Worm (Caenorhabditis elegans): ENCODE measurements around the gene F28A12.3.

F28A12.3 gene

DNA sequence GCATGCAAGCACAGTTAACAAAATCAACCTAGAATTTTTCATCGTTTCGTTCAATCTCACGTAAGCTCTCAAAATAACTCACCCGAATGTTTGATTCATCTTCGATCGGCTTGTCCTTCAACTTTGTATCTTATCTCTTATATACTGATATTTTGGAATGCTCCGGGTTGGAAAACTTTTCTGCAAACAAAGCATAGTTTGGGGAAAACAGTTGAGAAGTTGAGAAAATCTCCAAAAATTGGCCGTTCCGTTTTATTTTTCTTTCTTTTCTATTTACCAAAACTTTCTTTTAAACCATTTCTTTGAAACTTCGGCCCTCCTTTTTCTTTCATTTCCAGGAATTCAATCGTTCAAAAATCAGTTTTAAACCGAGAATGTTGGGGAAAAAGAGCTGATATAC, 38.5 kb downstream of the F28A12.3 start, which contains the start of gene F41E6.15:
TSS of gene F41E6.15 (minus strand) at position 101 of the 400 bp plus-strand sequence.
- TF ChIP-seq skn-1 (tag; optimal IDR thresholded peaks at IDR 0.05) (no peak), vab-15 (tag; optimal IDR thresholded peaks at IDR 0.05) (no peak), nhr-20 (tag; optimal IDR thresholded peaks at IDR 0.05) (no peak), sox-4 (tag; optimal IDR thresholded peaks at IDR 0.05) (no peak), tlp-1 (tag; optimal IDR thresholded peaks at IDR 0.05) (no peak), elt-3 (tag; optimal IDR thresholded peaks at IDR 0.05) (no peak), lin-15B (tag; optimal IDR thresholded peaks at IDR 0.05) (no peak), snpc-4 (tag; optimal IDR thresholded peaks at IDR 0.05) (no peak), isw-1 (GFP tag; IDR thresholded peaks at IDR 0.05) (no peak), efl-3 (GFP tag; optimal IDR thresholded peaks at IDR 0.05) (no peak), ceh-88 (GFP tag; IDR thresholded peaks at IDR 0.05) (no peak), swsn-7 (tag; optimal IDR thresholded peaks at IDR 0.05) (no peak), ceh-82 (tag; optimal IDR thresholded peaks at IDR 0.05) (no peak), hlh-17 (GFP tag; optimal IDR thresholded peaks at IDR 0.05; ENCODE audit: borderline replicate concordance) (no peak), unc-130 (tag; optimal IDR thresholded peaks at IDR 0.05) (no peak), Y116A8C.19 (tag; optimal IDR thresholded peaks at IDR 0.05; ENCODE audit: borderline replicate concordance) (no peak), efl-1 (optimal IDR thresholded peaks at IDR 0.05) (no peak), efl-1 (GFP tag; optimal IDR thresholded peaks at IDR 0.05 in 1 of 2) (no peak), unc-30 (tag; optimal IDR thresholded peaks at IDR 0.05) (no peak), mef-2 (tag; optimal IDR thresholded peaks at IDR 0.05) (no peak), C34B4.2 (tag; optimal IDR thresholded peaks at IDR 0.05) (no peak)

ce11 chrV:8601420-8601819, 39.7 kb downstream of the F28A12.3 start, which contains the start of gene F41E6.8:
TSS of gene F41E6.8 (minus strand) at chrV:8601520.
- TF ChIP-seq ama-1 (optimal IDR thresholded peaks at IDR 0.05) = no peak
- no peak for TF ChIP-seq lin-15B (tag; optimal IDR thresholded peaks at IDR 0.05)

DNA sequence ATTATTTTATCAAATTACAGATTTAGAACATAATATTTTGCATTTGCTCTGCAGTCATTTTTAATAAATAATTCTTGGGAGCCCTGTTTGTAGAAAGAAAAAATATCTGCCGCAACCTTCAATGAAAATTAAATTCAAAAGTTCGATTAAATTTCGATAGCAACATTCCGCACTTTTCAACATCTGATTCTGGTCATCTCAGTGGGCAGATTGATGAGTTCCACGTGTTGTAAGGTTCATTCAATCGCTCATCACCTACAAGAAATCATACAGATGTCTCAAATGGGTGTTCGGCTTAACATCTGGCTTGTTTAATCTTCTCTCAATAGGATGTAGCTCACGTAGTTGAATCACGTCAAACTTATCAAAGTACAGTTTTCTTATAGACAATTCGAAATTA, 41.2 kb downstream of the F28A12.3 start:
- TF ChIP-seq sup-37 (GFP tag; optimal IDR thresholded peaks at IDR 0.05) = no peak
- peak; percentile 98 for TF ChIP-seq dsc-1 (tag; optimal IDR thresholded peaks at IDR 0.05)
- TF ChIP-seq fkh-10 (GFP tag; optimal IDR thresholded peaks at IDR 0.05) = no peak
- peak; percentile 92 for TF ChIP-seq fkh-4 (tag; optimal IDR thresholded peaks at IDR 0.05; ENCODE audit: borderline replicate concordance)

- no peak for TF ChIP-seq lin-13 (GFP tag; optimal IDR thresholded peaks at IDR 0.05)
- no peak for TF ChIP-seq ztf-4 (tag; optimal IDR thresholded peaks at IDR 0.05)
- TF ChIP-seq dpl-1 (GFP tag; optimal IDR thresholded peaks at IDR 0.05) = no peak
- TF ChIP-seq elt-2 (tag; optimal IDR thresholded peaks at IDR 0.05) = no peak
- TF ChIP-seq pqm-1 (tag; optimal IDR thresholded peaks at IDR 0.05) = no peak
- TF ChIP-seq hpl-2 (GFP tag; optimal IDR thresholded peaks at IDR 0.05) = no peak
- no peak for TF ChIP-seq xbp-1 (tag; optimal IDR thresholded peaks at IDR 0.05)
- no peak for TF ChIP-seq jun-1 (tag; optimal IDR thresholded peaks at IDR 0.05)
- TF ChIP-seq tlp-1 (tag; optimal IDR thresholded peaks at IDR 0.05) = no peak
- TF ChIP-seq zag-1 (tag; optimal IDR thresholded peaks at IDR 0.05) = no peak
- no peak for TF ChIP-seq nhr-11 (tag; optimal IDR thresholded peaks at IDR 0.05)
- no peak for TF ChIP-seq rnt-1 (tag; optimal IDR thresholded peaks at IDR 0.05)
- no peak for TF ChIP-seq nhr-237 (tag; optimal IDR thresholded peaks at IDR 0.05)
- TF ChIP-seq nhr-77 (tag; optimal IDR thresholded peaks at IDR 0.05) = no peak
- TF ChIP-seq C34B4.2 (tag; optimal IDR thresholded peaks at IDR 0.05) = no peak
- no peak for TF ChIP-seq unc-130 (tag; optimal IDR thresholded peaks at IDR 0.05)
- TF ChIP-seq snu-23 (GFP tag; optimal IDR thresholded peaks at IDR 0.05) = no peak
- no peak for TF ChIP-seq irx-1 (tag; optimal IDR thresholded peaks at IDR 0.05)
- no peak for TF ChIP-seq nhr-84 (tag; optimal IDR thresholded peaks at IDR 0.05)
- TF ChIP-seq C04F5.9 (tag; optimal IDR thresholded peaks at IDR 0.05) = no peak
Observed at ce11 chrV:8599192-8599591, 42.0 kb downstream of the F28A12.3 start, which contains the start of gene F41E6.7. TSS of gene F41E6.7 (minus strand) at chrV:8599292.
